Worm (Caenorhabditis elegans): ENCODE results near the gene F25E2.2.

The F25E2.2 gene

ce11 chrX:815929-816328 is 5.3 kb upstream of the F25E2.2 start, which contains the start of gene ifd-2:
ifd-2 (minus strand) TSS chrX:815929.
- TF ChIP-seq mxl-2 (GFP tag; conservative IDR thresholded peaks at IDR 0.05): no peak
- TF ChIP-seq nhr-76 (tag; optimal IDR thresholded peaks at IDR 0.05): no peak
- no peak for TF ChIP-seq cey-2 (tag; optimal IDR thresholded peaks at IDR 0.05; ENCODE audit: borderline replicate concordance, insufficient read depth)
- TF ChIP-seq aha-1 (tag): no peak
- TF ChIP-seq zfp-3 (GFP tag; conservative IDR thresholded peaks at IDR 0.05): no peak
- TF ChIP-seq nhr-6 (tag; optimal IDR thresholded peaks at IDR 0.05): no peak
- TF ChIP-seq zip-11 (GFP tag; IDR thresholded peaks at IDR 0.05): no peak
- TF ChIP-seq zag-1 (tag; optimal IDR thresholded peaks at IDR 0.05): no peak
- TF ChIP-seq ztf-7 (tag; optimal IDR thresholded peaks at IDR 0.05): no peak
- TF ChIP-seq egl-27 (tag; optimal IDR thresholded peaks at IDR 0.05): no peak
- TF ChIP-seq nhr-237 (tag; optimal IDR thresholded peaks at IDR 0.05): no peak
- TF ChIP-seq duxl-1 (tag; optimal IDR thresholded peaks at IDR 0.05; ENCODE audit: poor library complexity): no peak
- no peak for TF ChIP-seq lim-7 (GFP tag; IDR thresholded peaks at IDR 0.05)
- TF ChIP-seq unc-39 (tag; optimal IDR thresholded peaks at IDR 0.05): no peak
- no peak for TF ChIP-seq snpc-1.2 (GFP tag; IDR thresholded peaks at IDR 0.05)
- TF ChIP-seq daf-16 (GFP tag; optimal IDR thresholded peaks at IDR 0.05): no peak
- TF ChIP-seq daf-16 (tag; optimal IDR thresholded peaks at IDR 0.05): peak; percentile 55
- no peak for TF ChIP-seq T26A8.4 (GFP tag; IDR thresholded peaks at IDR 0.05)
- no peak for TF ChIP-seq hif-1 (tag; optimal IDR thresholded peaks at IDR 0.05)
- TF ChIP-seq nhr-48 (tag; optimal IDR thresholded peaks at IDR 0.05): no peak
- TF ChIP-seq ceh-20 (GFP tag; IDR thresholded peaks at IDR 0.05): no peak
- no peak for TF ChIP-seq daf-19 (GFP tag; conservative IDR thresholded peaks at IDR 0.05)
- no peak for TF ChIP-seq R02D3.7 (tag; optimal IDR thresholded peaks at IDR 0.05)
- TF ChIP-seq dmd-6 (GFP tag; IDR thresholded peaks at IDR 0.05): peak; percentile 69
- no peak for TF ChIP-seq lsy-2 (tag; optimal IDR thresholded peaks at IDR 0.05)
- no peak for TF ChIP-seq fos-1 (tag; optimal IDR thresholded peaks at IDR 0.05)
- TF ChIP-seq unc-62 (GFP tag; optimal IDR thresholded peaks at IDR 0.05 in 1 of 2): no peak
- TF ChIP-seq unc-62 (tag; optimal IDR thresholded peaks at IDR 0.05): no peak
- no peak for TF ChIP-seq madf-5 (GFP tag; IDR thresholded peaks at IDR 0.05)
- peak; percentile 48 for TF ChIP-seq hlh-11 (tag; optimal IDR thresholded peaks at IDR 0.05)
- TF ChIP-seq nhr-41 (GFP tag; IDR thresholded peaks at IDR 0.05): no peak
- TF ChIP-seq lin-13 (GFP tag; optimal IDR thresholded peaks at IDR 0.05): no peak
- peak; percentile 70; the same call in 1 of the 2 replicates for TF ChIP-seq tra-1 (GFP tag; IDR thresholded peaks at IDR 0.05)
- peak; percentile 73 for TF ChIP-seq php-3 (GFP tag; IDR thresholded peaks at IDR 0.05)
- TF ChIP-seq ZK337.2 (GFP tag; IDR thresholded peaks at IDR 0.05): no peak
- no peak for TF ChIP-seq dmd-8 (GFP tag; IDR thresholded peaks at IDR 0.05)
- TF ChIP-seq tag-97 (GFP tag; IDR thresholded peaks at IDR 0.05): no peak
- no peak for TF ChIP-seq ceh-44 (GFP tag; IDR thresholded peaks at IDR 0.05)
- no peak for TF ChIP-seq F49E8.2 (tag; optimal IDR thresholded peaks at IDR 0.05; ENCODE audit: borderline replicate concordance)
- TF ChIP-seq nhr-25 (tag; optimal IDR thresholded peaks at IDR 0.05; ENCODE audit: borderline replicate concordance, insufficient read depth): no peak
- TF ChIP-seq nhr-10 (tag; optimal IDR thresholded peaks at IDR 0.05): no peak
- TF ChIP-seq ceh-28 (tag; optimal IDR thresholded peaks at IDR 0.05): no peak
- TF ChIP-seq Y105C5A.15 (GFP tag; IDR thresholded peaks at IDR 0.05): no peak
- no peak for TF ChIP-seq T20F7.1 (GFP tag; optimal IDR thresholded peaks at IDR 0.05)
- no peak for TF ChIP-seq spr-3 (GFP tag; optimal IDR thresholded peaks at IDR 0.05)
- TF ChIP-seq mdl-1 (tag; optimal IDR thresholded peaks at IDR 0.05): no peak
- no peak for TF ChIP-seq gei-8 (GFP tag; optimal IDR thresholded peaks at IDR 0.05)
- TF ChIP-seq hmg-1.1 (GFP tag; IDR thresholded peaks at IDR 0.05): no peak
- TF ChIP-seq mes-2 (tag; optimal IDR thresholded peaks at IDR 0.05; ENCODE audit: poor library complexity, severe bottlenecking): peak; percentile 1
- TF ChIP-seq dve-1 (tag; optimal IDR thresholded peaks at IDR 0.05; ENCODE audit: insufficient read depth): peak; percentile 54
- no peak for TF ChIP-seq ZK546.5 (tag; optimal IDR thresholded peaks at IDR 0.05)
- no peak for TF ChIP-seq snpc-4 (tag; optimal IDR thresholded peaks at IDR 0.05)
